Worm (Caenorhabditis elegans) whole organism, midembryonic: Measurements from ENCODE around the gene cyn-6.

Experiments
- cog-1 ChIP-seq: sonication (generic microtip); optimal IDR thresholded peaks from 2 replicates; lab custom pipeline; 2016; ENCODE audit warnings: missing genetic modification characterization, missing compliant biosample characterization
- flt-1 ChIP-seq: fragments of 200-800 bp; sonication (Bioruptor generic); IDR thresholded peaks from 2 replicates; pipeline ENCODE4 v1.3.6; 2022; ENCODE audit warnings: missing genetic modification characterization, missing compliant biosample characterization
- med-1 ChIP-seq: sonication (generic microtip); optimal IDR thresholded peaks from 2 replicates; lab custom pipeline; 2017; ENCODE audit warnings: missing genetic modification characterization, mild to moderate bottlenecking, missing compliant biosample characterization, antibody characterized with exemption, missing genetic modification reagents; ENCODE audit not compliant: insufficient read depth
- tab-1 ChIP-seq: fragments of 200-800 bp; sonication (Bioruptor generic); IDR thresholded peaks from 2 replicates; pipeline ENCODE4 v1.3.6; 2022; ENCODE audit warnings: missing genetic modification characterization, missing compliant biosample characterization
- ztf-23 ChIP-seq: fragments of 200-800 bp; sonication (Bioruptor generic); IDR thresholded peaks from 2 replicates; pipeline ENCODE4 v1.3.6; 2022; ENCODE audit warnings: missing genetic modification reagents, missing genetic modification characterization, missing compliant biosample characterization
- ztf-29 ChIP-seq: fragments of 200-800 bp; sonication (Bioruptor generic); IDR thresholded peaks from 2 replicates; pipeline ENCODE4 v1.3.6; 2022; ENCODE audit warnings: missing genetic modification reagents, missing genetic modification characterization, missing compliant biosample characterization

DNA sequence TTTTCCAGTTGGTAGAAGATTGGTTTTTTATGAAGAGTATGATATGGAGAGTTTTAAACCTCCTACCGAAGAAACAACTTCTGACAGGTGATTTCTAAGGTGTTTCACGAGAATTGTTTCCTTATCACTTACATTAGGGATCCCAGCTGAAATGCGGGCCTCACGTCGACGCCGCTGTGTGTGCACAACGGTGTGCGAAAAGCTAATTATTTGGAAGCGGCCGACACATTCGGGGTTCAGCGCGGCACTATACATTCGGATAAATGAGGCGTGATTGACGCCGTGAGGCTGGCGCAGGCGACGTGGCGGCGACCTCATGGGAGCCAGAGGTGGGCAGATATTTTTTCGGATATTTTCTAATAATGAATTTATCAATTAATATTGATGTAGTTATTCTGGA is 46.1 kb downstream of the cyn-6 start:
- TF ChIP-seq tab-1 (GFP tag; lab: Robert Waterston, UW) (no peak), cog-1 (no peak), med-1 (no peak), flt-1 (GFP tag; lab: Robert Waterston, UW) (no peak), ztf-23 (no peak), ztf-29 (no peak)
